Fruit fly (Drosophila melanogaster): ENCODE results near the gene CG10663.

DNA sequence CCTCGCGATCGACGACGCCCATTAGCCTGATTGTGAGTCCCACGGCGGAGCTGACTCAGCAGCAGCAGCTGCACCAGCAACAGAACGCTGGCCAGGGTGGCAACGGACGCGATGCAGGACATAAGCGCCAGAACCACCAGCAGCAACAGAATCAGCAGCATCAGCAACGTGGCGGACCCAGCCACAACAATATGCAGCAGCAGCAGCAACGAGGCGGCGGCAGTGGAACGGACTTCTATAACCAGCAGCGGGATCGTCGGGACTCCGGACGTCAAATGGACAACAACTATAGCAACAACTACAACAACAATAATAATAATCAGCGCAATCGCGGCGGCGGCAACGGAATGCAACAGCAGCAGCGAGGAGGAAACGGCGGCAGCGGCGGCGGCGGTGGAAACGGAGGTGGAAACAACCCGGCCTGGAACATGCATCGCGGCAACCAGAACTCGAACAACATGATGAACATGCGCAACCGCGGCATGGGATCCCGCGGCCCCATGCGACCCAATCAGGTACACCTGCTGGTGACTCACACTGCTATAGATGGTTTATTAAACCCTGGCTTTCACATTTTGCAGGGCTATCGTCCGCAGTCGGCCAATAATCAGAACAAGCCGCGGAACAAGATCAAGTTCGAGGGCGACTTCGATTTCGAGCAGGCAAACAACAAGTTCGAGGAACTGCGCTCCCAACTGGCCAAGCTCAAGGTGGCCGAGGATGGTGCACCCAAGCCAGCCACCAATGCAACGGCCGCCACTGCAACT is 32.8 kb upstream of the CG10663 start:
- TF ChIP-seq psq (optimal IDR thresholded peaks at IDR 0.05): no peak
- TF ChIP-seq CG8478 (optimal IDR thresholded peaks at IDR 0.05): no peak
- TF ChIP-seq usp (GFP tag; optimal IDR thresholded peaks at IDR 0.05): no peak
- no peak for TF ChIP-seq Dll (optimal IDR thresholded peaks at IDR 0.05)
- TF ChIP-seq pan (optimal IDR thresholded peaks at IDR 0.05): no peak
- TF ChIP-seq EcR (GFP tag; optimal IDR thresholded peaks at IDR 0.05): no peak

Measured in whole organism.